Worm (Caenorhabditis elegans) whole organism, mixed stage, embryonic: ENCODE measurements around the gene snt-7.
A peak's percentile ranks its signal among the peaks of the same experiment; 100 is the strongest.

Experiments used
- M03D4.4 ChIP-seq: sonication (generic microtip); optimal IDR thresholded peaks from 2 replicates; lab custom pipeline; 2017; ENCODE audit warnings: mild to moderate bottlenecking, missing genetic modification characterization, missing compliant biosample characterization
- bed-3 ChIP-seq: fragments of 200-800 bp; sonication (Bioruptor generic); optimal IDR thresholded peaks from 3 replicates; lab custom pipeline; 2018; ENCODE audit warnings: mild to moderate bottlenecking, missing genetic modification characterization, moderate library complexity, missing compliant biosample characterization
- blmp-1 ChIP-seq: fragments of 150-350 bp; optimal IDR thresholded peaks from 2 replicates; lab custom pipeline; 2014; ENCODE audit warnings: missing biosample characterization, missing genetic modification characterization
- ceh-39 ChIP-seq: fragments of 150-350 bp; optimal IDR thresholded peaks from 2 replicates; lab custom pipeline; 2014; ENCODE audit warnings: missing biosample characterization, missing genetic modification characterization
- ceh-43 ChIP-seq: fragments of 200-800 bp; sonication (Bioruptor generic); optimal IDR thresholded peaks from 2 replicates; lab custom pipeline; 2018; ENCODE audit warnings: mild to moderate bottlenecking, missing genetic modification characterization, moderate library complexity, missing compliant biosample characterization
- ceh-83 ChIP-seq: fragments of 200-800 bp; sonication (Bioruptor generic); optimal IDR thresholded peaks from 2 replicates; lab custom pipeline; 2018; ENCODE audit warnings: mild to moderate bottlenecking, missing genetic modification characterization, missing compliant biosample characterization
- ces-1 ChIP-seq: fragments of 150-350 bp; optimal IDR thresholded peaks from 2 replicates; lab custom pipeline; 2014; ENCODE audit warnings: missing biosample characterization, missing genetic modification reagents, missing genetic modification characterization
- cnd-1 ChIP-seq: fragments of 200-800 bp; sonication (Bioruptor generic); optimal IDR thresholded peaks from 2 replicates; lab custom pipeline; 2018; ENCODE audit warnings: mild to moderate bottlenecking, missing genetic modification characterization, missing compliant biosample characterization
- drap-1 ChIP-seq: fragments of 200-800 bp; sonication (Bioruptor generic); optimal IDR thresholded peaks from 3 replicates; lab custom pipeline; 2018; ENCODE audit warnings: mild to moderate bottlenecking, missing genetic modification characterization, missing compliant biosample characterization
- elt-1 ChIP-seq: sonication (generic microtip); optimal IDR thresholded peaks from 2 replicates; lab custom pipeline; 2017; ENCODE audit warnings: missing genetic modification characterization, mild to moderate bottlenecking, missing compliant biosample characterization, antibody characterized with exemption, moderate library complexity, borderline replicate concordance; ENCODE audit not compliant: insufficient read depth
- elt-3 ChIP-seq: fragments of 150-350 bp; optimal IDR thresholded peaks from 2 replicates; lab custom pipeline; 2014; ENCODE audit warnings: missing biosample characterization, missing genetic modification characterization
- flh-1 ChIP-seq: fragments of 200-800 bp; sonication (Bioruptor generic); optimal IDR thresholded peaks from 2 replicates; lab custom pipeline; 2018; ENCODE audit warnings: mild to moderate bottlenecking, missing genetic modification characterization, moderate library complexity, missing compliant biosample characterization
- ham-2 ChIP-seq: fragments of 200-800 bp; sonication (Bioruptor generic); optimal IDR thresholded peaks from 2 replicates; lab custom pipeline; 2018; ENCODE audit warnings: mild to moderate bottlenecking, missing genetic modification characterization, missing compliant biosample characterization
- hlh-1 ChIP-seq: fragments of 150-350 bp; optimal IDR thresholded peaks from 2 replicates; lab custom pipeline; 2014; ENCODE audit warnings: missing biosample characterization, missing genetic modification reagents, missing genetic modification characterization
- lin-13 ChIP-seq: fragments of 150-350 bp; optimal IDR thresholded peaks from 2 replicates; lab custom pipeline; 2014; ENCODE audit warnings: missing biosample characterization, missing genetic modification characterization
- lin-32 ChIP-seq: fragments of 200-800 bp; sonication (Bioruptor generic); optimal IDR thresholded peaks from 2 replicates; lab custom pipeline; 2018; ENCODE audit warnings: mild to moderate bottlenecking, missing genetic modification characterization, missing compliant biosample characterization
- lsy-2 ChIP-seq: fragments of 150-350 bp; optimal IDR thresholded peaks from 2 replicates; lab custom pipeline; 2014; ENCODE audit warnings: missing biosample characterization, missing genetic modification characterization
- mab-5 ChIP-seq: fragments of 150-350 bp; optimal IDR thresholded peaks from 2 replicates; lab custom pipeline; 2014; ENCODE audit warnings: missing biosample characterization, missing genetic modification characterization
- mep-1 ChIP-seq: fragments of 150-350 bp; optimal IDR thresholded peaks from 2 replicates; lab custom pipeline; 2017; ENCODE audit warnings: missing biosample characterization, missing genetic modification reagents, missing genetic modification characterization, inconsistent platforms
- mls-2 ChIP-seq: sonication (generic microtip); optimal IDR thresholded peaks from 2 replicates; lab custom pipeline; 2016; ENCODE audit warnings: mild to moderate bottlenecking, missing genetic modification characterization, moderate library complexity, missing compliant biosample characterization
- nhr-12 ChIP-seq: fragments of 150-350 bp; optimal IDR thresholded peaks from 2 replicates; lab custom pipeline; 2014; ENCODE audit warnings: missing biosample characterization, missing genetic modification characterization
- nhr-2 ChIP-seq: fragments of 150-350 bp; optimal IDR thresholded peaks from 2 replicates; lab custom pipeline; 2014; ENCODE audit warnings: missing biosample characterization, missing genetic modification characterization
- nhr-237 ChIP-seq: fragments of 150-350 bp; optimal IDR thresholded peaks from 2 replicates; lab custom pipeline; 2014; ENCODE audit warnings: missing biosample characterization, missing genetic modification characterization
- nhr-28 ChIP-seq: fragments of 150-350 bp; optimal IDR thresholded peaks from 2 replicates; lab custom pipeline; 2014; ENCODE audit warnings: missing biosample characterization, missing genetic modification characterization
- nhr-76 ChIP-seq: sonication (generic microtip); optimal IDR thresholded peaks from 2 replicates; lab custom pipeline; 2017; ENCODE audit warnings: missing biosample characterization, missing genetic modification characterization
- pha-4 ChIP-seq: fragments of 150-350 bp; optimal IDR thresholded peaks from 2 replicates; lab custom pipeline; 2018; ENCODE audit warnings: missing biosample characterization, missing genetic modification reagents, missing genetic modification characterization
- sem-2 ChIP-seq: fragments of 200-800 bp; sonication (Bioruptor generic); optimal IDR thresholded peaks from 2 replicates; lab custom pipeline; 2018; ENCODE audit warnings: mild to moderate bottlenecking, missing genetic modification characterization, missing compliant biosample characterization
- snpc-4 ChIP-seq: fragments of 150-350 bp; optimal IDR thresholded peaks from 2 replicates; lab custom pipeline; 2014; ENCODE audit warnings: missing biosample characterization, missing genetic modification characterization
- sptf-1 ChIP-seq: sonication (generic microtip); optimal IDR thresholded peaks from 2 replicates; lab custom pipeline; 2017; ENCODE audit warnings: mild to moderate bottlenecking, missing genetic modification characterization, moderate library complexity, missing compliant biosample characterization
- tbx-8 ChIP-seq: fragments of 200-800 bp; sonication (Bioruptor generic); optimal IDR thresholded peaks from 2 replicates; lab custom pipeline; 2018; ENCODE audit warnings: mild to moderate bottlenecking, missing genetic modification characterization, moderate library complexity, missing compliant biosample characterization
- unc-120 ChIP-seq: sonication (generic microtip); optimal IDR thresholded peaks from 2 replicates; lab custom pipeline; 2017; ENCODE audit warnings: missing genetic modification characterization, missing compliant biosample characterization; ENCODE audit not compliant: poor library complexity, severe bottlenecking
- unc-39 ChIP-seq: fragments of 150-350 bp; optimal IDR thresholded peaks from 2 replicates; lab custom pipeline; 2014; ENCODE audit warnings: missing biosample characterization, missing genetic modification characterization
- unc-62 ChIP-seq: fragments of 150-350 bp; optimal IDR thresholded peaks from 2 replicates; lab custom pipeline; 2014; ENCODE audit warnings: missing biosample characterization, missing genetic modification reagents, missing genetic modification characterization
- zip-8 ChIP-seq: fragments of 150-350 bp; optimal IDR thresholded peaks from 2 replicates; lab custom pipeline; 2014; ENCODE audit warnings: missing biosample characterization, missing genetic modification characterization
- ztf-11 ChIP-seq: fragments of 150-350 bp; optimal IDR thresholded peaks from 2 replicates; lab custom pipeline; 2014; ENCODE audit warnings: missing biosample characterization, missing genetic modification characterization

The snt-7 gene

ce11 chrX:15188510-15188909 lies 10.4 kb downstream of the snt-7 start:
- TF ChIP-seq sem-2 (no peak), drap-1 (GFP tag; lab: Kevin White, UChicago) (no peak), mls-2 (tag; lab: Kevin White, UChicago) (no peak), nhr-28 (tag; lab: Kevin White, UChicago) (no peak), hlh-1 (tag; lab: Kevin White, UChicago) (no peak), zip-8 (tag; lab: Kevin White, UChicago) (no peak), bed-3 (GFP tag; lab: Kevin White, UChicago) (no peak), M03D4.4 (tag; lab: Kevin White, UChicago) (no peak), unc-62 (GFP tag; lab: Kevin White, UChicago) (no peak), ceh-39 (tag; lab: Kevin White, UChicago) (no peak), ces-1 (no peak), ceh-43 (no peak), lin-13 (no peak), nhr-2 (tag; lab: Kevin White, UChicago) (no peak), mep-1 (tag; lab: Kevin White, UChicago) (no peak), ham-2 (no peak)
- TF ChIP-seq, all 35 proteins: peak for 0

- peak; percentile 44 for TF ChIP-seq unc-120 (tag; lab: Kevin White, UChicago)
- TF ChIP-seq mls-2 (tag; lab: Kevin White, UChicago), result no peak
- peak; percentile 73 for TF ChIP-seq mep-1 (tag; lab: Kevin White, UChicago)
- TF ChIP-seq bed-3 (GFP tag; lab: Kevin White, UChicago), result no peak
- no peak for TF ChIP-seq elt-1 (tag; lab: Kevin White, UChicago)
- TF ChIP-seq sem-2, result no peak
- TF ChIP-seq elt-3 (tag; lab: Kevin White, UChicago), result peak; percentile 9
- TF ChIP-seq unc-39 (tag; lab: Kevin White, UChicago), result no peak
- TF ChIP-seq nhr-237 (tag; lab: Kevin White, UChicago), result peak; percentile 13
- no peak for TF ChIP-seq ces-1
- TF ChIP-seq ceh-43, result no peak
- TF ChIP-seq mab-5 (tag; lab: Kevin White, UChicago), result no peak
- peak; percentile 96 for TF ChIP-seq lin-13
- TF ChIP-seq tbx-8 (GFP tag; lab: Kevin White, UChicago), result no peak
- no peak for TF ChIP-seq nhr-76 (tag; lab: Kevin White, UChicago)
- peak; percentile 40 for TF ChIP-seq lsy-2
- TF ChIP-seq nhr-12, result peak; percentile 7
- TF ChIP-seq pha-4 (tag; lab: Kevin White, UChicago), result peak; percentile 89
- TF ChIP-seq cnd-1 (tag; lab: Kevin White, UChicago), result peak; percentile 71
- TF ChIP-seq blmp-1 (tag; lab: Kevin White, UChicago), result peak; percentile 70
- peak; percentile 52 for TF ChIP-seq M03D4.4 (tag; lab: Kevin White, UChicago)
- no peak for TF ChIP-seq nhr-2 (tag; lab: Kevin White, UChicago)
- no peak for TF ChIP-seq zip-8 (tag; lab: Kevin White, UChicago)
- peak; percentile 81 for TF ChIP-seq drap-1 (GFP tag; lab: Kevin White, UChicago)
- peak; percentile 22 for TF ChIP-seq flh-1 (GFP tag; lab: Kevin White, UChicago)
- TF ChIP-seq snpc-4 (tag; lab: Kevin White, UChicago), result no peak
- TF ChIP-seq lin-32 (GFP tag; lab: Kevin White, UChicago), result peak; percentile 37
- TF ChIP-seq sptf-1, result peak; percentile 71
- TF ChIP-seq ceh-83 (GFP tag; lab: Kevin White, UChicago), result peak; percentile 44
- peak; percentile 38 for TF ChIP-seq hlh-1 (tag; lab: Kevin White, UChicago)
- TF ChIP-seq unc-62 (GFP tag; lab: Kevin White, UChicago), result no peak
- peak; percentile 38 for TF ChIP-seq ham-2
- TF ChIP-seq nhr-28 (tag; lab: Kevin White, UChicago), result no peak
- no peak for TF ChIP-seq ceh-39 (tag; lab: Kevin White, UChicago)
- peak; percentile 15 for TF ChIP-seq ztf-11 (tag; lab: Kevin White, UChicago)
- TF ChIP-seq, all 35 proteins: peak for 19
Measured at ce11 chrX:15181454-15181853, 17.5 kb downstream of the snt-7 start, which contains the start of gene pkhm-2. Gene pkhm-2, minus strand, starts transcription at chrX:15181465.

- TF ChIP-seq lin-13 (no peak), lin-32 (GFP tag; lab: Kevin White, UChicago) (no peak), ces-1 (no peak), nhr-76 (tag; lab: Kevin White, UChicago) (no peak), sem-2 (no peak), elt-3 (tag; lab: Kevin White, UChicago) (no peak), elt-1 (tag; lab: Kevin White, UChicago) (no peak), sptf-1 (no peak), tbx-8 (GFP tag; lab: Kevin White, UChicago) (no peak), nhr-12 (no peak), nhr-2 (tag; lab: Kevin White, UChicago) (no peak)
Measured at ce11 chrX:15176431-15176911, 22.5 kb downstream of the snt-7 start, which contains the start of gene col-41. Gene col-41, minus strand, starts transcription at chrX:15176481.
